Fruit fly (Drosophila melanogaster): Measurements from ENCODE around the gene Wdr82.

Wdr82 gene

DNA sequence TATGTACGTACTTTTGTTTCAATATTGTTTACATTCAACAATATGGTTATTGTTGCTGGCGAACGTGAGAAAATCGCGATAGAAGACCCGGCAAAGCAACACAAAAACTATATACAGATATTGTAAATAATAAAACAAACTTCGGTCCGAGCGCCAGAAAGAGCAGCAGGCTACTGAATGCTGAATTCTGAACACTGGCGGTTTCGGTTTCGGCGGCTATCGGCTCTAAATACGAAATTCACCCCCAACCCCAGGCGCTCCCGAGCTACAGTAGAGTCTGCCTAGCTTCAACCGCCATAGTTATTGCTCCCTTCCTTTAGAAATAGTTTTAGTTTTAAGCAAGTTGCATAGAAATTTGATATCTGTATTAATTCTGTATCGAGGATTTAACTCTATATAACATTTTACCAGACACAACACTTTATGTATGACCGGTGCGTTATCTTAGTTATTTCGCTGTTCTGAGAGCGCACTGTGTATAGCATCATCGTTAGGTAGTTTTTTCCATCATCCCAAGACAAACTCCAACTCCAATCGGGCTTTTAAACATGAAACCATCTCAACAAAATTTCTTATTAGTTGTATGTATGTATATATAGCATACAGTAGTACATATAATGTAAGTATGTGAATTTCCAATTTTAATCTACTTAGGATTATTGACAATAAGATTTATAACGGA is 11.8 kb upstream of the Wdr82 start, which contains the start of gene CG7627 (continued):
- TF ChIP-seq Atf3 (GFP tag; optimal IDR thresholded peaks at IDR 0.05) = peak; percentile 44
- peak; percentile 76 for TF ChIP-seq CG34376 (GFP tag; optimal IDR thresholded peaks at IDR 0.05)
- peak; percentile 64; the same call in 2 of the 3 replicates for TF ChIP-seq ase (GFP tag; IDR thresholded peaks at IDR 0.05)
- TF ChIP-seq fd64A (GFP tag; optimal IDR thresholded peaks at IDR 0.05) = no peak
- peak; percentile 65 for TF ChIP-seq lbe (GFP tag; optimal IDR thresholded peaks at IDR 0.05)
- TF ChIP-seq cg (GFP tag; optimal IDR thresholded peaks at IDR 0.05) = no peak
- no peak for TF ChIP-seq Dp (GFP tag; optimal IDR thresholded peaks at IDR 0.05)
- TF ChIP-seq slou (GFP tag; optimal IDR thresholded peaks at IDR 0.05) = peak; percentile 17
- peak; percentile 63 for TF ChIP-seq CG6683 (GFP tag; optimal IDR thresholded peaks at IDR 0.05)
- peak; percentile 57; the same call in 1 of the 2 replicates for TF ChIP-seq rib (GFP tag; IDR thresholded peaks at IDR 0.05)
- peak; percentile 55 for TF ChIP-seq Nf-YC (tag; optimal IDR thresholded peaks at IDR 0.05)
- no peak for TF ChIP-seq nerfin-2 (GFP tag; IDR thresholded peaks at IDR 0.05; ENCODE audit: partially characterized antibody)
- peak; percentile 84 for TF ChIP-seq mam (GFP tag; optimal IDR thresholded peaks at IDR 0.05)
- peak; percentile 98 for TF ChIP-seq grau (tag; optimal IDR thresholded peaks at IDR 0.05)
- TF ChIP-seq CG6854 (GFP tag; optimal IDR thresholded peaks at IDR 0.05) = peak; percentile 60
- peak; percentile 71 for TF ChIP-seq ara (GFP tag; IDR thresholded peaks at IDR 0.05)
- peak; percentile 81 for TF ChIP-seq CG3281 (GFP tag; optimal IDR thresholded peaks at IDR 0.05)
- TF ChIP-seq chn (GFP tag; optimal IDR thresholded peaks at IDR 0.05) = peak; percentile 56
- peak; percentile 45; the same call in 1 of the 2 replicates for TF ChIP-seq CG10959 (GFP tag; IDR thresholded peaks at IDR 0.05)
- TF ChIP-seq pita (GFP tag; optimal IDR thresholded peaks at IDR 0.05) = no peak
- TF ChIP-seq fru (optimal IDR thresholded peaks at IDR 0.05) = no peak
- TF ChIP-seq Mrtf (GFP tag; IDR thresholded peaks at IDR 0.05) = peak; percentile 80
- peak; percentile 79 for TF ChIP-seq shn (GFP tag; optimal IDR thresholded peaks at IDR 0.05)
- peak; percentile 46 for TF ChIP-seq CG1647 (GFP tag; optimal IDR thresholded peaks at IDR 0.05)
- peak; percentile 88 for TF ChIP-seq CG11456 (GFP tag; IDR thresholded peaks at IDR 0.05)
- TF ChIP-seq phol (tag; optimal IDR thresholded peaks at IDR 0.05) = peak; percentile 70
- 0 out of 3 replicates have a peak, but pooled peaks have one; percentile 59 for TF ChIP-seq otp (GFP tag; IDR thresholded peaks at IDR 0.05)
- TF ChIP-seq Nf-YA (GFP tag; IDR thresholded peaks at IDR 0.05) = peak; percentile 53; the same call in 1 of the 2 replicates
- no peak for TF ChIP-seq tna (GFP tag; IDR thresholded peaks at IDR 0.05; ENCODE audit: partially characterized antibody)
- peak; percentile 34 for TF ChIP-seq CG17802 (tag; optimal IDR thresholded peaks at IDR 0.05)
- peak; percentile 50 for TF ChIP-seq CG10654 (GFP tag; optimal IDR thresholded peaks at IDR 0.05)
- no peak for TF ChIP-seq CG3065 (GFP tag; optimal IDR thresholded peaks at IDR 0.05)
- peak; percentile 72 for TF ChIP-seq HLH54F (GFP tag; optimal IDR thresholded peaks at IDR 0.05)
- TF ChIP-seq CG6689 (GFP tag; IDR thresholded peaks at IDR 0.05) = peak; percentile 75
- peak; percentile 64; the same call in 1 of the 3 replicates for TF ChIP-seq Optix (GFP tag; IDR thresholded peaks at IDR 0.05)
- TF ChIP-seq CrebB (tag; optimal IDR thresholded peaks at IDR 0.05) = peak; percentile 64
- TF ChIP-seq CG6175 (GFP tag; IDR thresholded peaks at IDR 0.05) = peak; percentile 74; the same call in 2 of the 3 replicates
- TF ChIP-seq Abd-B (GFP tag; optimal IDR thresholded peaks at IDR 0.05) = peak; percentile 47
- peak; percentile 89 for TF ChIP-seq CG2120 (GFP tag; optimal IDR thresholded peaks at IDR 0.05)
- peak; percentile 12 for TF ChIP-seq slp2 (GFP tag; optimal IDR thresholded peaks at IDR 0.05)
- peak; percentile 74; the same call in 2 of the 4 replicates for TF ChIP-seq chinmo (GFP tag; IDR thresholded peaks at IDR 0.05; ENCODE audit: partially characterized antibody)
- peak; percentile 58 for TF ChIP-seq ssp (GFP tag; IDR thresholded peaks at IDR 0.05)
- TF ChIP-seq cas (GFP tag; IDR thresholded peaks at IDR 0.05) = peak; percentile 44; the same call in 1 of the 2 replicates
- TF ChIP-seq Ptx1 (GFP tag; IDR thresholded peaks at IDR 0.05) = peak; percentile 83
- TF ChIP-seq sob (GFP tag; IDR thresholded peaks at IDR 0.05) = peak; percentile 64
- peak; percentile 59 for TF ChIP-seq Six4 (GFP tag; optimal IDR thresholded peaks at IDR 0.05)
- TF ChIP-seq kni (GFP tag; optimal IDR thresholded peaks at IDR 0.05) = no peak
- TF ChIP-seq Ets65A (GFP tag) = peak; percentile 97
- TF ChIP-seq az2 (GFP tag; optimal IDR thresholded peaks at IDR 0.05) = peak; percentile 70
- TF ChIP-seq CG17568 (GFP tag; optimal IDR thresholded peaks at IDR 0.05) = peak; percentile 45

All from whole organism, embryonic.